Worm (Caenorhabditis elegans): Measurements from ENCODE around the gene clec-61.

Gene clec-61

ce11 chrII:10523583-10523982 is 33.2 kb upstream of the clec-61 start, which contains the start of gene F59B10.5:
Gene F59B10.5 (minus strand): TSS chrII:10523683.
- no peak for TF ChIP-seq dpl-1 (GFP tag; optimal IDR thresholded peaks at IDR 0.05)
- TF ChIP-seq mel-28 (tag; optimal IDR thresholded peaks at IDR 0.05; ENCODE audit: borderline replicate concordance), result no peak
- TF ChIP-seq rec-8 (tag; optimal IDR thresholded peaks at IDR 0.05), result no peak
- TF ChIP-seq cebp-2 (GFP tag; IDR thresholded peaks at IDR 0.05), result no peak
- TF ChIP-seq akir-1 (GFP tag; optimal IDR thresholded peaks at IDR 0.05), result no peak
- no peak for TF ChIP-seq nhr-90 (tag; optimal IDR thresholded peaks at IDR 0.05)
- no peak for TF ChIP-seq C17E4.6 (GFP tag; IDR thresholded peaks at IDR 0.05)

- no peak for TF ChIP-seq nfya-1 (tag; optimal IDR thresholded peaks at IDR 0.05; ENCODE audit: borderline replicate concordance, insufficient read depth)
- no peak for TF ChIP-seq Y67H2A.10 (GFP tag; conservative IDR thresholded peaks at IDR 0.05)
- TF ChIP-seq xnd-1 (tag; optimal IDR thresholded peaks at IDR 0.05), result no peak
- no peak for TF ChIP-seq aptf-3 (GFP tag; IDR thresholded peaks at IDR 0.05)
- TF ChIP-seq nhr-120 (GFP tag; IDR thresholded peaks at IDR 0.05), result no peak
- no peak for TF ChIP-seq nhr-90 (tag; optimal IDR thresholded peaks at IDR 0.05)
- no peak for TF ChIP-seq hmg-20 (GFP tag; IDR thresholded peaks at IDR 0.05)
- TF ChIP-seq Y79H2A.3 (GFP tag; conservative IDR thresholded peaks at IDR 0.05), result no peak
- no peak for TF ChIP-seq F23B12.7 (tag; optimal IDR thresholded peaks at IDR 0.05; ENCODE audit: insufficient read depth)
- TF ChIP-seq aptf-2 (GFP tag; conservative IDR thresholded peaks at IDR 0.05), result no peak
- TF ChIP-seq cebp-2 (GFP tag; IDR thresholded peaks at IDR 0.05), result no peak
- no peak for TF ChIP-seq pha-4 (tag; optimal IDR thresholded peaks at IDR 0.05)
- TF ChIP-seq lin-40 (tag; optimal IDR thresholded peaks at IDR 0.05), result no peak
Observed at ce11 chrII:10523031-10523430, 32.7 kb upstream of the clec-61 start.

- no peak for TF ChIP-seq egrh-3 (GFP tag; IDR thresholded peaks at IDR 0.05)
- TF ChIP-seq D2030.7 (GFP tag; IDR thresholded peaks at IDR 0.05), result no peak
- no peak for TF ChIP-seq F22D6.2 (tag; optimal IDR thresholded peaks at IDR 0.05)
- TF ChIP-seq ztf-18 (tag; optimal IDR thresholded peaks at IDR 0.05), result no peak
- no peak for TF ChIP-seq nhr-90 (tag; optimal IDR thresholded peaks at IDR 0.05)
Observed at ce11 chrII:10519863-10520262, 29.5 kb upstream of the clec-61 start.

ce11 chrII:10519017-10519416 is 28.7 kb upstream of the clec-61 start, which contains the start of gene F59B10.4:
Gene F59B10.4 (minus strand): TSS chrII:10519117.
- TF ChIP-seq F57C9.4 (tag; optimal IDR thresholded peaks at IDR 0.05) (no peak), nhr-90 (tag; optimal IDR thresholded peaks at IDR 0.05) (no peak), attf-5 (GFP tag; optimal IDR thresholded peaks at IDR 0.05) (no peak), dox-1 (GFP tag; IDR thresholded peaks at IDR 0.05) (no peak), Y53G8AR.9 (GFP tag; conservative IDR thresholded peaks at IDR 0.05) (no peak), snpc-3.4 (tag; optimal IDR thresholded peaks at IDR 0.05) (no peak)

- no peak for TF ChIP-seq snpc-3.4 (tag; optimal IDR thresholded peaks at IDR 0.05)
- TF ChIP-seq Y79H2A.3 (GFP tag; conservative IDR thresholded peaks at IDR 0.05), result no peak
- 0 out of 2 replicates have a peak, but pooled peaks have one; percentile 45 for TF ChIP-seq madf-3 (GFP tag; IDR thresholded peaks at IDR 0.05)
- no peak for TF ChIP-seq lsy-27 (tag; optimal IDR thresholded peaks at IDR 0.05; ENCODE audit: borderline replicate concordance, insufficient read depth)
Observed at ce11 chrII:10516375-10516774, 26.0 kb upstream of the clec-61 start.

- TF ChIP-seq cebp-1 (GFP tag; IDR thresholded peaks at IDR 0.05) (no peak), cebp-1 (tag; optimal IDR thresholded peaks at IDR 0.05) (peak; percentile 15), B0336.3 (GFP tag; IDR thresholded peaks at IDR 0.05) (no peak)
Observed at ce11 chrII:10515422-10515821, 25.1 kb upstream of the clec-61 start.

All from whole organism, young adult.